Worm (Caenorhabditis elegans) whole organism, L2 larva: Measurements from ENCODE around the gene F49C5.12.

Experiments used
- blmp-1 ChIP-seq: sonication (generic microtip); optimal IDR thresholded peaks from 2 replicates; lab custom pipeline; 2017; ENCODE audit warnings: missing genetic modification characterization, mild to moderate bottlenecking, missing compliant biosample characterization, antibody characterized with exemption, moderate library complexity; ENCODE audit not compliant: insufficient read depth
- nhr-12 ChIP-seq: fragments of 150-350 bp; optimal IDR thresholded peaks from 2 replicates; lab custom pipeline; 2014; ENCODE audit warnings: missing biosample characterization, missing genetic modification characterization
- unc-62 ChIP-seq: fragments of 150-350 bp; optimal IDR thresholded peaks from 2 replicates; lab custom pipeline; 2014; ENCODE audit warnings: missing biosample characterization, missing genetic modification reagents, missing genetic modification characterization

DNA sequence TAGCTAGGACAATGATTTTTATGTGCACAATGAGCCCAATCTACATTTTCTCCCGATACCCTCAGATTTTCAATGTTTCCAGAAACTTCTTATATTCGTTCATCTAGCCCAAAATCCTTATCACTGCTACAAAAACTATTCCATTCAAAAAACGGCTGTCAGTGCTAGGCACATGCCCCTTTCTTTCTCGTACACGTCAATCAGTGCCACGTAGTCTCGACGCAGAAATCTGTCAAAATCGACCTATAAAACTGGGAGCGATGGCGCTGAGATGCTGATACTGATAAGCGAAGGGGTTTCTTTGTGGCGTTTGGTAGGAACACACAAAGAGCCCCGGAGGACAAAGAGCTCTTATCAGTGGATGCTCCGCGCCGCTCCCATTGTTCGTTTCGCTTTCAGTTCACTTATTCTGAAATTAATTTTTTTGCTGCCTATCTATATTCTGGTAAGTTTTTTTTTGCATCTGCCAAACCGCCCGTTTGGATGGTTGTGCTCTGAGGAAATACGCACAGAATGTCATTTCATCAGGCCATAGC lies 41.2 kb downstream of the F49C5.12 start, which contains the start of gene srh-70:
- TF ChIP-seq nhr-12: no peak
- no peak for TF ChIP-seq blmp-1
- no peak for TF ChIP-seq unc-62 (GFP tag; lab: Kevin White, UChicago)
